Worm (Caenorhabditis elegans): Measurements from ENCODE around the gene str-61.

The str-61 gene

DNA sequence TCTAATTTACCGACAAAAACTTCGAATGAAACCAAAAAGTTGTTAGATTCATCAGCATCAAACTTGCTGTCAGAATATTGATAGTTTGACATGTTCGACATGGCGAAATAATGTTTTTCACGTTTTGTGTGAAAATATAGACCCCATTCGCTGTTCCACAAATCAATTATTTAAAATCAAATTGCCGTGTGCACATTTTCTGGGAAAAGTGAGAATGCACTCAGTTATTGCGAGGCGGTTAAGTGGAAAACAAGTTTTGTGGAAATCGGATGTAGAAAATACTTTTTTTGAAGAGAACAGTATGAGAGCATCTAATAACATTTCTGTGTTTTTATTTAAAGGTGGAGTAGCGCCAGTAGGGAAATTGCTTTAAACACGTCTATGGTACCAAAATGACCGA is 22.6 kb upstream of the str-61 start, which contains the start of gene srw-42:
Gene srw-42, minus strand, starts transcription at position 101 of the 400 bp plus-strand sequence.
- TF ChIP-seq ahr-1 (tag; optimal IDR thresholded peaks at IDR 0.05) (no peak), ttx-3 (tag; optimal IDR thresholded peaks at IDR 0.05) (no peak), ceh-45 (GFP tag; IDR thresholded peaks at IDR 0.05) (no peak), unc-42 (tag; optimal IDR thresholded peaks at IDR 0.05) (no peak), tbx-7 (tag; optimal IDR thresholded peaks at IDR 0.05) (no peak), pros-1 (tag; optimal IDR thresholded peaks at IDR 0.05) (no peak), tbx-2 (tag; optimal IDR thresholded peaks at IDR 0.05) (no peak), hlh-15 (tag; optimal IDR thresholded peaks at IDR 0.05) (no peak), ceh-48 (tag; optimal IDR thresholded peaks at IDR 0.05) (no peak), sox-2 (GFP tag; IDR thresholded peaks at IDR 0.05) (no peak), che-1 (tag; optimal IDR thresholded peaks at IDR 0.05) (no peak), ceh-18 (tag; optimal IDR thresholded peaks at IDR 0.05) (no peak), ceh-14 (tag; optimal IDR thresholded peaks at IDR 0.05) (no peak)

DNA sequence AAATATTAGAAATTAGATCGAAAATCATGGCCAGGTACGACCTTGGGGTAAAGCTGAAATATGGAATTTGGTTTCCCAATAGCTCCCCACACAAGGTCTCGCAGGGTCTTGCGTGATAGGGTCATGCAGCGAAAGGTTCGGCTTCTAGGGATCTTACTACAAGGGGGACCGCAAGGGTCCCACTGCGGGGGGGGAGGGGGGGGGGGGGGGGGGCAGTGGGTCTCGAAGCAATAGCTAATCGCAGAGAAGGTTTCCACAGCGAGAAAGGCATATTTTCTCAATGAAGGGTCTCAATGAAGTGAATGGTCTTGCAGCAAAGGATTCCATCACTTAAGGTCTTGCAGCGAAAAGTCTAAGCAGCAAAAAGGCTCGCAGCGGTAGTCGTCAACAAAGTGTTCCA is 21.9 kb upstream of the str-61 start:
- TF ChIP-seq madf-2 (tag; optimal IDR thresholded peaks at IDR 0.05): no peak
- TF ChIP-seq ceh-18 (tag; optimal IDR thresholded peaks at IDR 0.05): no peak
- no peak for TF ChIP-seq gmeb-2 (tag; optimal IDR thresholded peaks at IDR 0.05)
- TF ChIP-seq ceh-9 (tag; optimal IDR thresholded peaks at IDR 0.05): no peak
- no peak for TF ChIP-seq syd-9 (tag; optimal IDR thresholded peaks at IDR 0.05)
- no peak for TF ChIP-seq elt-2 (tag; optimal IDR thresholded peaks at IDR 0.05)
- no peak for TF ChIP-seq fax-1 (tag; optimal IDR thresholded peaks at IDR 0.05)
- no peak for TF ChIP-seq hlh-8 (tag; optimal IDR thresholded peaks at IDR 0.05)
- TF ChIP-seq ceh-2 (tag; optimal IDR thresholded peaks at IDR 0.05): no peak
- TF ChIP-seq sox-4 (tag; optimal IDR thresholded peaks at IDR 0.05): no peak
- TF ChIP-seq ceh-14 (tag; optimal IDR thresholded peaks at IDR 0.05): no peak
- TF ChIP-seq ceh-45 (GFP tag; IDR thresholded peaks at IDR 0.05): no peak
- no peak for TF ChIP-seq ref-2 (tag; optimal IDR thresholded peaks at IDR 0.05)
- no peak for TF ChIP-seq ceh-24 (tag; optimal IDR thresholded peaks at IDR 0.05)
- TF ChIP-seq ets-4 (tag; optimal IDR thresholded peaks at IDR 0.05): no peak
- TF ChIP-seq T23F11.4 (GFP tag; optimal IDR thresholded peaks at IDR 0.05): no peak
- TF ChIP-seq hlh-6 (tag; optimal IDR thresholded peaks at IDR 0.05): no peak
- no peak for TF ChIP-seq ceh-19 (GFP tag; optimal IDR thresholded peaks at IDR 0.05)
- no peak for TF ChIP-seq nhr-11 (tag; optimal IDR thresholded peaks at IDR 0.05)
- no peak for TF ChIP-seq ceh-31 (tag; optimal IDR thresholded peaks at IDR 0.05)

DNA sequence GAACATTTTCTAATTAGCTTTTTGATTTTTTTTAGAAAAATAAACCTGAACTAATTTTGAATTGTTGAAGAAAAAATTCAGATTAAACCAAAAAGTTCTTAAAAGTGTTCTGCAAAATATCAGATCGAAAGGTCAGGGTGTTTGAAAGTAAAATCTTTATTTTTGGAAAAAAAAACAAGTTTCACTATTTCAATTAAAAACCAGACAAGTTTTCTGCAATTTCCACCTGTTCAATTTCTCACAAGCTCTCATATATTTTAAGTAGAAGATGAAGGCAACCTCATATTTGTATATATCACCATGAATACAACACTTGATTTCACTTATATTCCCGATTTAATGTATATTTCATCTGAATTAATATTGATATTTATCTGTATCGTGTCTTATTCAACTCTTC is 16.1 kb upstream of the str-61 start, which contains the start of gene srz-102:
Gene srz-102, plus strand, starts transcription at position 301 of the 400 bp plus-strand sequence.
- TF ChIP-seq nhr-232 (tag; optimal IDR thresholded peaks at IDR 0.05): no peak
- TF ChIP-seq ceh-18 (tag; optimal IDR thresholded peaks at IDR 0.05): no peak
- no peak for TF ChIP-seq sox-2 (GFP tag; IDR thresholded peaks at IDR 0.05)
- TF ChIP-seq hlh-8 (tag; optimal IDR thresholded peaks at IDR 0.05): no peak
- no peak for TF ChIP-seq ttx-3 (tag; optimal IDR thresholded peaks at IDR 0.05)
- TF ChIP-seq hlh-13 (GFP tag; optimal IDR thresholded peaks at IDR 0.05): no peak
- TF ChIP-seq K02D7.2 (tag; optimal IDR thresholded peaks at IDR 0.05): no peak
- TF ChIP-seq hlh-6 (tag; optimal IDR thresholded peaks at IDR 0.05): no peak
- TF ChIP-seq zip-5 (tag; optimal IDR thresholded peaks at IDR 0.05): no peak
- TF ChIP-seq F13H6.1 (tag; optimal IDR thresholded peaks at IDR 0.05): no peak
- no peak for TF ChIP-seq gmeb-2 (tag; optimal IDR thresholded peaks at IDR 0.05)
- no peak for TF ChIP-seq fax-1 (tag; optimal IDR thresholded peaks at IDR 0.05)
- TF ChIP-seq pha-2 (tag; optimal IDR thresholded peaks at IDR 0.05): no peak
- no peak for TF ChIP-seq npax-4 (tag; optimal IDR thresholded peaks at IDR 0.05)

DNA sequence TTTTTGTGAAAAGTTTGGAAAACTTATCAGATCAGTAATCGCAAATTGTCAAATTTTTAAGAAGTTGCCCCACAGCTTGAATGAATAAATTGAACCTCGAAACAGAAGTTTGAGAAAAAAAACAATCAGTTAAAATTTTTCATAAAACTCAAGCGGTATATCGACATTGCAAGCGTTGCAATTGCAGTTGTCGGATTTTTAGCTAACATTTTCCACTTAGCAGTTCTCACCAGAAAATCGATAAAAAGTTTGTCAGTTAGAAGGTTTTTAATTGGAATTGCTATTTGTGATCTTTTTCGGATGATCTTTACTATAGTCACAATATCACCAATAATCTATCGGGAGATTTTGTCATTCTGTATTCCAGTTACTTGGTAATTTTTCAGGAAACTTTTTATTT is 14.6 kb upstream of the str-61 start, which contains the start of gene srw-43:
Gene srw-43, plus strand, starts transcription at position 301 of the 400 bp plus-strand sequence.
- TF ChIP-seq fkh-6 (tag; optimal IDR thresholded peaks at IDR 0.05) (no peak), ceh-31 (tag; optimal IDR thresholded peaks at IDR 0.05) (no peak), tbx-7 (tag; optimal IDR thresholded peaks at IDR 0.05) (no peak)
